Fruit fly (Drosophila melanogaster) whole organism, adult: Measurements from ENCODE around the gene CG43339.

Experiments used
- CG11617 ChIP-seq: fragments of 200-800 bp; sonication (Bioruptor generic); optimal IDR thresholded peaks from 2 replicates; lab custom pipeline; 2017; ENCODE audit warnings: mild to moderate bottlenecking, missing biosample characterization, missing genetic modification reagents, missing genetic modification characterization
- CG12768 ChIP-seq: fragments of 200-800 bp; sonication (Bioruptor generic); optimal IDR thresholded peaks from 2 replicates; lab custom pipeline; 2017; ENCODE audit warnings: missing biosample characterization, missing genetic modification characterization, mild to moderate bottlenecking, moderate library complexity, missing genetic modification reagents
- CG14711 ChIP-seq: fragments of 200-800 bp; sonication (Bioruptor generic); optimal IDR thresholded peaks from 2 replicates; lab custom pipeline; 2018; ENCODE audit warnings: missing biosample characterization, mild to moderate bottlenecking, missing genetic modification characterization, moderate library complexity
- CG1620 ChIP-seq: fragments of 200-800 bp; sonication (Bioruptor generic); optimal IDR thresholded peaks from 2 replicates; lab custom pipeline; 2016; ENCODE audit warnings: missing biosample characterization, missing genetic modification characterization
- CG33017 ChIP-seq: fragments of 200-800 bp; sonication (Bioruptor generic); optimal IDR thresholded peaks from 2 replicates; lab custom pipeline; 2018; ENCODE audit warnings: missing biosample characterization, mild to moderate bottlenecking, missing genetic modification characterization, moderate library complexity
- CG5204 ChIP-seq: fragments of 200-800 bp; sonication (Bioruptor generic); optimal IDR thresholded peaks from 2 replicates; lab custom pipeline; 2016; ENCODE audit warnings: missing biosample characterization, missing genetic modification characterization
- CG7045 ChIP-seq: fragments of 200-800 bp; sonication (Bioruptor generic); optimal IDR thresholded peaks from 2 replicates; lab custom pipeline; 2017; ENCODE audit warnings: missing biosample characterization, mild to moderate bottlenecking, missing genetic modification characterization
- CG7101 ChIP-seq: fragments of 200-800 bp; sonication (Bioruptor generic); optimal IDR thresholded peaks from 2 replicates; lab custom pipeline; 2018; ENCODE audit warnings: missing biosample characterization, mild to moderate bottlenecking, missing genetic modification characterization, moderate library complexity
- Clk ChIP-seq: fragments of 200-800 bp; sonication (Bioruptor generic); optimal IDR thresholded peaks from 2 replicates; lab custom pipeline; 2017; ENCODE audit warnings: missing biosample characterization, missing genetic modification characterization
- Crg-1 ChIP-seq: fragments of 200-800 bp; sonication (Bioruptor generic); optimal IDR thresholded peaks from 2 replicates; lab custom pipeline; 2016; ENCODE audit warnings: missing biosample characterization, missing genetic modification characterization
- Hr96 ChIP-seq: fragments of 200-800 bp; sonication (Bioruptor generic); optimal IDR thresholded peaks from 2 replicates; lab custom pipeline; 2016; ENCODE audit warnings: missing biosample characterization, missing genetic modification characterization
- Mnt ChIP-seq: fragments of 200-800 bp; sonication (Bioruptor generic); optimal IDR thresholded peaks from 2 replicates; lab custom pipeline; 2016; ENCODE audit warnings: missing biosample characterization, mild to moderate bottlenecking, missing genetic modification characterization
- bab1 ChIP-seq: fragments of 200-800 bp; sonication (Bioruptor generic); optimal IDR thresholded peaks from 3 replicates; lab custom pipeline; 2019; ENCODE audit warnings: missing biosample characterization, mild to moderate bottlenecking, missing genetic modification characterization, moderate library complexity
- cic ChIP-seq: fragments of 200-800 bp; sonication (Bioruptor generic); optimal IDR thresholded peaks from 2 replicates; lab custom pipeline; 2017; ENCODE audit warnings: missing biosample characterization, mild to moderate bottlenecking, missing genetic modification characterization, moderate library complexity
- cnc ChIP-seq, 2 experiments: fragments of >200 bp; optimal IDR thresholded peaks; 2 replicates each; lab custom pipeline; 2017
- kay ChIP-seq: fragments of 200-800 bp; sonication (Bioruptor generic); peaks from one replicate; lab custom pipeline; 2016; ENCODE audit warnings: missing biosample characterization, missing genetic modification characterization, borderline replicate concordance
- ovo ChIP-seq: fragments of 200-800 bp; sonication (Bioruptor generic); optimal IDR thresholded peaks from 2 replicates; lab custom pipeline; 2016; ENCODE audit warnings: missing biosample characterization, missing genetic modification characterization
- pad ChIP-seq: fragments of 200-800 bp; sonication (Bioruptor generic); optimal IDR thresholded peaks from 3 replicates; lab custom pipeline; 2017; ENCODE audit warnings: missing biosample characterization, missing genetic modification characterization, mild to moderate bottlenecking, moderate library complexity, missing genetic modification reagents
- tj ChIP-seq: fragments of 200-800 bp; sonication (Bioruptor generic); optimal IDR thresholded peaks from 3 replicates; lab custom pipeline; 2017; ENCODE audit warnings: missing biosample characterization, mild to moderate bottlenecking, missing genetic modification characterization, moderate library complexity
- toe ChIP-seq: fragments of 200-800 bp; sonication (Bioruptor generic); optimal IDR thresholded peaks from 2 replicates; lab custom pipeline; 2016; ENCODE audit warnings: missing biosample characterization, missing genetic modification characterization

Gene CG43339

dm6 chr2L:18647857-18648652 is 25.0 kb downstream of the CG43339 start:
- TF ChIP-seq Hr96 (GFP tag; lab: Kevin White, UChicago) (no peak), tj (GFP tag; lab: Kevin White, UChicago) (no peak), cnc (optimal IDR thresholded peaks at IDR 0.05; lab: Kevin White, UChicago) (no peak), ovo (GFP tag; lab: Kevin White, UChicago) (no peak), CG11617 (GFP tag; lab: Kevin White, UChicago) (no peak), CG12768 (GFP tag; lab: Kevin White, UChicago) (no peak), kay (GFP tag; lab: Kevin White, UChicago) (peak; percentile 20), Crg-1 (GFP tag; lab: Kevin White, UChicago) (no peak)

DNA sequence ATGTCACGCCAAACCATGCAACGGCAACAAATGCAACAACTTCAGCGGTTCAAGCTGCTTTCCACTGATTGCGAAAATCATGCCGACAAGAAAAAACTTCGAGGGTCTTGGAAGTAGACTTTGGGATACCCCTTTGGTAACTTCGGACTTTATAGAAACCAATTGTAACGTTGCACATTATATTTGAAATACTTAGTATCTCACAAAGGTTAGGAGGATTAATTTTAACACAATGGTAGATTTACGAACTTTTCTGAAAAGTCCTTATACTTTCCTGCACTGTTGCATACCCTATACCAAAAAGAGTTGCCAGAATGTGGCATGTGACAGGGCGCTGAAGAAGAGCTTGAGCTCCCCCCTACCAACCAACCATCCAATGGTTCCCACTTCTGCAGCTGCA is 27.6 kb downstream of the CG43339 start:
- TF ChIP-seq toe (GFP tag; lab: Kevin White, UChicago) (no peak), kay (GFP tag; lab: Kevin White, UChicago) (no peak), CG7045 (GFP tag; lab: Kevin White, UChicago) (no peak), tj (GFP tag; lab: Kevin White, UChicago) (no peak), bab1 (no peak), CG11617 (GFP tag; lab: Kevin White, UChicago) (no peak), CG5204 (GFP tag; lab: Kevin White, UChicago) (no peak), CG14711 (tag; lab: Kevin White, UChicago) (no peak), pad (GFP tag; lab: Kevin White, UChicago) (no peak), cic (no peak), CG1620 (GFP tag; lab: Kevin White, UChicago) (no peak), ovo (GFP tag; lab: Kevin White, UChicago) (no peak), CG7101 (tag; lab: Kevin White, UChicago) (no peak), Hr96 (GFP tag; lab: Kevin White, UChicago) (no peak)

dm6 chr2L:18641087-18641486 is 32.0 kb downstream of the CG43339 start:
- TF ChIP-seq tj (GFP tag; lab: Kevin White, UChicago), result peak; percentile 6
- TF ChIP-seq cnc (optimal IDR thresholded peaks at IDR 0.05; lab: Kevin White, UChicago), result no peak

DNA sequence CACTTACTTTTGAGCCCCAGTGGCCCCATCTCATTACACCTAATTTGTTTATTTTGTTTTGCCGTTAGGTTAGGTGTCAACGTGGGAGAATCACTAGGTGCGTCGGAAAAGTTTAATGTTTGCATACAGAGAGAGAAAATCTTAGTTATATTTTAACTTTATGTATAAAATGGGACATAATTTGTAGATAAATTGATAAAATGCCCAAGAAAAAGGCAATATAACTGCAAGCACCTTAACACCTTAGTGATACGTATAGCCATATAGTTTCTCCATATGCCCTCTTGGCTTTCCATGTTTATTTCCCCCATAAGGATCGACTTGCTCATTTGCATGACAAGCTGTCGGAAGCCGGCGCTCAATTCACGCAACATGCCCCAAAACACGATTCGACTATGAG is 34.1 kb downstream of the CG43339 start:
- TF ChIP-seq CG5204 (GFP tag; lab: Kevin White, UChicago) (no peak), Clk (GFP tag; lab: Kevin White, UChicago) (no peak), CG14711 (tag; lab: Kevin White, UChicago) (no peak), CG33017 (tag; lab: Kevin White, UChicago) (no peak)

- TF ChIP-seq cnc (optimal IDR thresholded peaks at IDR 0.05; lab: Kevin White, UChicago), result no peak
- TF ChIP-seq CG33017 (tag; lab: Kevin White, UChicago), result peak; percentile 45
- no peak for TF ChIP-seq CG5204 (GFP tag; lab: Kevin White, UChicago)
- TF ChIP-seq kay (GFP tag; lab: Kevin White, UChicago), result no peak
- TF ChIP-seq CG1620 (GFP tag; lab: Kevin White, UChicago), result no peak
- peak; percentile 27 for TF ChIP-seq CG7101 (tag; lab: Kevin White, UChicago)
- peak; percentile 47 for TF ChIP-seq CG14711 (tag; lab: Kevin White, UChicago)
- TF ChIP-seq pad (GFP tag; lab: Kevin White, UChicago), result no peak
- TF ChIP-seq ovo (GFP tag; lab: Kevin White, UChicago), result peak; percentile 39
- no peak for TF ChIP-seq Mnt (GFP tag; lab: Kevin White, UChicago)
- no peak for TF ChIP-seq Hr96 (GFP tag; lab: Kevin White, UChicago)
- no peak for TF ChIP-seq tj (GFP tag; lab: Kevin White, UChicago)
- TF ChIP-seq CG12768 (GFP tag; lab: Kevin White, UChicago), result peak; percentile 52
- no peak for TF ChIP-seq CG11617 (GFP tag; lab: Kevin White, UChicago)
- TF ChIP-seq bab1, result peak; percentile 9
- peak; percentile 81 for TF ChIP-seq cic
- peak; percentile 50 for TF ChIP-seq Crg-1 (GFP tag; lab: Kevin White, UChicago)
- no peak for TF ChIP-seq Clk (GFP tag; lab: Kevin White, UChicago)
- TF ChIP-seq CG7045 (GFP tag; lab: Kevin White, UChicago), result peak; percentile 38
- no peak for TF ChIP-seq toe (GFP tag; lab: Kevin White, UChicago)
Measured at dm6 chr2L:18632389-18632788, 40.7 kb downstream of the CG43339 start.

DNA sequence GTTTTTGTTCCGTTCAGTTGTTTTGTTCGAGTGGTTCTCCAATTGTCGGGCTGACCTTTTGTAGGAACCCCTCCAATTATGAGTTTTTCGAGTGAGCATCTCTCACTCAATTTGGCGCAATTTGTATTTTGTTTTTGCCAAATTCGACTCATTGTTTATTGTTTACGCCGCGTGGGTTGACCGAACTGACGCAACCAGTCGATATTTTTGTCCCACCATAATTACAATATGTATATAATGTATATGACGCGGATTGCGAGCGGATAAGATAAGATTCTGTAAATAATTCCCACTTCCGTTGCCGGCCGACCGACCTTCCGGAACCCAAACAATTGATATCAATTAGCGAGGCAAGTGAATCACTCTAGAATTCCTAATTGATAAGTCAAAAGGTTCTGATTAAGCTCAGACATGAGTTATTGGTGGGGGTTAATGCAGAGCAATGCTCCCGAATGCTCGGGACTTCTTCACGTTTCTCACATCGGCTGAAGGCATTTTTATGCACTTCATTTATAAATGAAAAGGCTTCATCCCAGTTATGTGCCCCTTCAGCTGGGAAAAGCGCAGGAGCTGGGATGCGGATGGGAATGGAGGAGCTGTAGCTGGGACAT is 42.4 kb downstream of the CG43339 start:
- TF ChIP-seq kay (GFP tag; lab: Kevin White, UChicago) (peak; percentile 22), CG14711 (tag; lab: Kevin White, UChicago) (no peak)
